Worm (Caenorhabditis elegans) whole organism, late embryonic: ENCODE data around the gene ppm-2.
A peak's percentile ranks its signal among the peaks of the same experiment; 100 is the strongest.

Experiments
- elt-2 ChIP-seq: sonication (generic microtip); optimal IDR thresholded peaks from 2 replicates; lab custom pipeline; 2016; ENCODE audit warnings: missing genetic modification reagents, missing genetic modification characterization, missing compliant biosample characterization
- nhr-11 ChIP-seq: fragments of 150-350 bp; optimal IDR thresholded peaks from 2 replicates; lab custom pipeline; 2014; ENCODE audit warnings: missing biosample characterization, missing genetic modification characterization
- pqm-1 ChIP-seq: sonication (generic microtip); optimal IDR thresholded peaks from 2 replicates; lab custom pipeline; 2016; ENCODE audit warnings: missing genetic modification characterization, missing compliant biosample characterization
- unc-55 ChIP-seq: sonication (generic microtip); optimal IDR thresholded peaks from 2 replicates; lab custom pipeline; 2017; ENCODE audit warnings: missing biosample characterization, missing genetic modification reagents, missing genetic modification characterization
- unc-86 ChIP-seq: sonication (generic microtip); optimal IDR thresholded peaks from 2 replicates; lab custom pipeline; 2016; ENCODE audit warnings: missing genetic modification characterization, missing compliant biosample characterization

ce11 chrIII:4649363-4649768 is 928 bp upstream of the ppm-2 start:
- TF ChIP-seq unc-86 (tag; lab: Kevin White, UChicago): peak; percentile 2
- no peak for TF ChIP-seq nhr-11 (tag; lab: Kevin White, UChicago)
- TF ChIP-seq unc-55 (GFP tag; lab: Kevin White, UChicago): peak; percentile 92
- TF ChIP-seq pqm-1: peak; percentile 87
- TF ChIP-seq elt-2: peak; percentile 76
